Fruit fly (Drosophila melanogaster): Measurements from ENCODE around the gene trc.

Gene trc

DNA sequence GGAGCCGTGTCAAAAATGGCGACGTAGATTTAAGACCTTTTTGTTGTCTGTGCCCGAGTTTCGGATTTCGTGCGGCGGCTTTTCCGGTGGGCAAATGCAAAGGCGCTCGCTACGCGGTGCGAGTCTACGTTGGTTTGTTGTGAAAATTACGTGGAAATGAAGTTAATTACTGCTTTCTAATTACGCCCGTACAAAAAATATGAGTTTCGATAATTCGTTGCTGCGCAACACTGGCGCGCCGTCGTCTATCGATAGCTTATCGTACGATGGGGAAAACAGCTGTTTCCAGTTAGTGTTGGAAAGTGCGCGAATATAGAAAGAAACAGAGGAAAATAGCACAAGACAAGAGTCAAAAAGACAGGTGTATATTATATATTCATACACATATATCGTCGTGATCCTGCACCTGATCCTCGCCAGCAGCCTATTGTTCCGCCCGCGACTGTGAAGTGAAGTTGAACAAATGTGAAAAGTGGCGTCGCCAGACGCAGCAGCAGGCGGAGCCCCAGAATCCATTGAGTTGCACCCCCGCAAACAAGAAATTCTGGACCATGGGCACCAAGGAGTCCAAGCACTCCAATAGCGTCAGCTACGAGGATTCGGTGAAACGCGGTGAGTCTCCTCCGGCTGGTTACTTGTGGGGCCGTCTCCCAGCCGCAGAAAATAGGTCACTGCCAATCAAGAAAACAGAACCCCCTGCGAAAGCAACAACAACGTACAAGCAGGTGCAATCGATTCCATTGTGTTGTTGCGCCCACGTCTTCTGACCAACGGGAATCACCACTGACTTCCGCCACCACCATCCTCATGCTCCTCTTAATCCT, 37.0 kb upstream of the trc start, which contains the start of the genes Rab8 and Usp32 (continued):
- peak; percentile 27 for TF ChIP-seq Hand (GFP tag; optimal IDR thresholded peaks at IDR 0.05)
- no peak for TF ChIP-seq ewg (GFP tag; optimal IDR thresholded peaks at IDR 0.05)
- TF ChIP-seq CG1603 (tag; optimal IDR thresholded peaks at IDR 0.05), result no peak
- TF ChIP-seq Kr (GFP tag; optimal IDR thresholded peaks at IDR 0.05), result no peak
- TF ChIP-seq Gsc (GFP tag; IDR thresholded peaks at IDR 0.05), result no peak
- 0 out of 3 replicates have a peak, but pooled peaks have one; percentile 38 for TF ChIP-seq otp (GFP tag; IDR thresholded peaks at IDR 0.05)
- no peak; the same call in 1 of the 3 replicates for TF ChIP-seq CG17361 (GFP tag; IDR thresholded peaks at IDR 0.05)
- peak; percentile 31 for TF ChIP-seq Mes4 (GFP tag; optimal IDR thresholded peaks at IDR 0.05)
- TF ChIP-seq CG13287 (GFP tag; IDR thresholded peaks at IDR 0.05; ENCODE audit: partially characterized antibody), result peak; percentile 89
- no peak for TF ChIP-seq fru (optimal IDR thresholded peaks at IDR 0.05)
- TF ChIP-seq pum (GFP tag; optimal IDR thresholded peaks at IDR 0.05), result peak; percentile 19
- peak; percentile 93 for TF ChIP-seq CG4617 (GFP tag; optimal IDR thresholded peaks at IDR 0.05; ENCODE audit: borderline replicate concordance)
- peak; percentile 65 for TF ChIP-seq da (GFP tag; optimal IDR thresholded peaks at IDR 0.05)
- TF ChIP-seq CG10209 (GFP tag; optimal IDR thresholded peaks at IDR 0.05), result peak; percentile 63
- peak; percentile 40 for TF ChIP-seq CG9817 (tag; optimal IDR thresholded peaks at IDR 0.05)
- TF ChIP-seq CG4820 (GFP tag; optimal IDR thresholded peaks at IDR 0.05), result peak; percentile 4
- TF ChIP-seq Hsf (GFP tag; optimal IDR thresholded peaks at IDR 0.05), result peak; percentile 52
- TF ChIP-seq kah (GFP tag; optimal IDR thresholded peaks at IDR 0.05), result peak; percentile 8
- no peak for TF ChIP-seq GATAe (GFP tag; conservative IDR thresholded peaks at IDR 0.05)
- 0 out of 3 replicates have a peak, but pooled peaks have one; percentile 28 for TF ChIP-seq mld (GFP tag; IDR thresholded peaks at IDR 0.05; ENCODE audit: partially characterized antibody)
- TF ChIP-seq vvl (GFP tag; IDR thresholded peaks at IDR 0.05), result peak; percentile 77
- no peak for TF ChIP-seq fd96Cb (tag; optimal IDR thresholded peaks at IDR 0.05)
- no peak for TF ChIP-seq CG11093 (GFP tag; IDR thresholded peaks at IDR 0.05)
- TF ChIP-seq B-H1 (GFP tag; IDR thresholded peaks at IDR 0.05), result no peak
- peak; percentile 75 for TF ChIP-seq CG3281 (GFP tag; optimal IDR thresholded peaks at IDR 0.05)
- no peak for TF ChIP-seq cwo (GFP tag; optimal IDR thresholded peaks at IDR 0.05)
- TF ChIP-seq ara (GFP tag; IDR thresholded peaks at IDR 0.05), result peak; percentile 36; the same call in 1 of the 2 replicates
- TF ChIP-seq Oaz (GFP tag; IDR thresholded peaks at IDR 0.05), result no peak
- TF ChIP-seq ab (GFP tag; optimal IDR thresholded peaks at IDR 0.05), result no peak
- TF ChIP-seq CG13894 (tag; optimal IDR thresholded peaks at IDR 0.05), result no peak
- peak; percentile 76 for TF ChIP-seq CG10543 (GFP tag; optimal IDR thresholded peaks at IDR 0.05)
- no peak for TF ChIP-seq Jarid2 (GFP tag; optimal IDR thresholded peaks at IDR 0.05)
- TF ChIP-seq CG15696 (tag; optimal IDR thresholded peaks at IDR 0.05), result peak; percentile 9
- TF ChIP-seq CG3163 (GFP tag; optimal IDR thresholded peaks at IDR 0.05), result peak; percentile 57
- TF ChIP-seq CG10979 (tag; optimal IDR thresholded peaks at IDR 0.05), result peak; percentile 40
- peak; percentile 90 for TF ChIP-seq bbx (GFP tag; IDR thresholded peaks at IDR 0.05; ENCODE audit: partially characterized antibody)
- no peak for TF ChIP-seq ssp (GFP tag; IDR thresholded peaks at IDR 0.05)
- peak; percentile 63 for TF ChIP-seq CG30020 (tag; optimal IDR thresholded peaks at IDR 0.05)
- peak; percentile 69 for TF ChIP-seq pb (GFP tag; optimal IDR thresholded peaks at IDR 0.05)
- TF ChIP-seq CG8359 (GFP tag; optimal IDR thresholded peaks at IDR 0.05; ENCODE audit: borderline replicate concordance), result no peak
- no peak for TF ChIP-seq gsb (GFP tag; IDR thresholded peaks at IDR 0.05)
- peak; percentile 96 for TF ChIP-seq MESR4 (GFP tag; optimal IDR thresholded peaks at IDR 0.05)
- peak; percentile 77 for TF ChIP-seq lbe (GFP tag; optimal IDR thresholded peaks at IDR 0.05)
- no peak for TF ChIP-seq jing (GFP tag; optimal IDR thresholded peaks at IDR 0.05)
- peak; percentile 72 for TF ChIP-seq NfI (GFP tag; optimal IDR thresholded peaks at IDR 0.05)
- TF ChIP-seq CG2129 (GFP tag; IDR thresholded peaks at IDR 0.05; ENCODE audit: partially characterized antibody), result peak; percentile 69
- TF ChIP-seq insv (GFP tag; optimal IDR thresholded peaks at IDR 0.05), result peak in 1 of 2 experiments; percentile 63
- peak; percentile 61 for TF ChIP-seq chn (GFP tag; optimal IDR thresholded peaks at IDR 0.05)
